Fruit fly (Drosophila melanogaster): ENCODE data around the gene fz2.
A peak's percentile ranks its signal among the peaks of the same experiment; 100 is the strongest.

The fz2 gene

dm6 chr3L:19179138-19179782, 55.9 kb downstream of the fz2 start (continued):
- no peak for TF ChIP-seq CG1529 (GFP tag; optimal IDR thresholded peaks at IDR 0.05)
- no peak for TF ChIP-seq CG18764 (GFP tag; optimal IDR thresholded peaks at IDR 0.05)
- TF ChIP-seq Nf-YB (GFP tag; optimal IDR thresholded peaks at IDR 0.05): no peak
- TF ChIP-seq Awh (GFP tag; IDR thresholded peaks at IDR 0.05): no peak
- no peak for TF ChIP-seq Opbp (GFP tag; IDR thresholded peaks at IDR 0.05; ENCODE audit: partially characterized antibody)
- no peak for TF ChIP-seq Fer3 (tag; optimal IDR thresholded peaks at IDR 0.05)
- TF ChIP-seq Bteb2 (GFP tag; optimal IDR thresholded peaks at IDR 0.05): no peak
- no peak for TF ChIP-seq CG2889 (GFP tag; IDR thresholded peaks at IDR 0.05)
- no peak for TF ChIP-seq Dll (GFP tag; IDR thresholded peaks at IDR 0.05; ENCODE audit: partially characterized antibody)
- no peak for TF ChIP-seq Asciz (GFP tag; optimal IDR thresholded peaks at IDR 0.05)
- no peak for TF ChIP-seq nerfin-1 (tag; optimal IDR thresholded peaks at IDR 0.05)
- no peak for TF ChIP-seq CG8281 (tag; optimal IDR thresholded peaks at IDR 0.05)
- TF ChIP-seq Lim3 (GFP tag; IDR thresholded peaks at IDR 0.05): no peak
- no peak for TF ChIP-seq MBD-R2 (GFP tag; IDR thresholded peaks at IDR 0.05)
- no peak for TF ChIP-seq HmgD (GFP tag; optimal IDR thresholded peaks at IDR 0.05)
- no peak for TF ChIP-seq NC2β (GFP tag; optimal IDR thresholded peaks at IDR 0.05)
- no peak for TF ChIP-seq Sry-β (GFP tag; optimal IDR thresholded peaks at IDR 0.05)
- TF ChIP-seq hkb (optimal IDR thresholded peaks at IDR 0.05): no peak
- 0 out of 2 replicates have a peak, but pooled peaks have one; percentile 24 for TF ChIP-seq hkb (GFP tag; IDR thresholded peaks at IDR 0.05)
- TF ChIP-seq Six4 (GFP tag; optimal IDR thresholded peaks at IDR 0.05): peak; percentile 7
- TF ChIP-seq CG6854 (GFP tag; optimal IDR thresholded peaks at IDR 0.05): no peak
- TF ChIP-seq unpg (GFP tag; optimal IDR thresholded peaks at IDR 0.05): no peak
- no peak for TF ChIP-seq maf-S (GFP tag; optimal IDR thresholded peaks at IDR 0.05)
- TF ChIP-seq fd64A (GFP tag; optimal IDR thresholded peaks at IDR 0.05): no peak
- TF ChIP-seq Bgb (GFP tag; IDR thresholded peaks at IDR 0.05; ENCODE audit: partially characterized antibody): no peak
- no peak for TF ChIP-seq gcm (GFP tag; optimal IDR thresholded peaks at IDR 0.05)
- no peak for TF ChIP-seq CG12744 (GFP tag; optimal IDR thresholded peaks at IDR 0.05)
- no peak for TF ChIP-seq CG34376 (GFP tag; optimal IDR thresholded peaks at IDR 0.05)
- TF ChIP-seq zfh1 (GFP tag; IDR thresholded peaks at IDR 0.05): 0 out of 3 replicates have a peak, but pooled peaks have one; percentile 37
- TF ChIP-seq vfl (GFP tag; optimal IDR thresholded peaks at IDR 0.05): no peak
- no peak for TF ChIP-seq pho (GFP tag; optimal IDR thresholded peaks at IDR 0.05)
- TF ChIP-seq jumu (GFP tag; optimal IDR thresholded peaks at IDR 0.05): no peak
- no peak for TF ChIP-seq zen2 (GFP tag; IDR thresholded peaks at IDR 0.05; ENCODE audit: partially characterized antibody)
- TF ChIP-seq lmd (GFP tag; IDR thresholded peaks at IDR 0.05): no peak
- no peak for TF ChIP-seq odd (GFP tag; optimal IDR thresholded peaks at IDR 0.05)
- TF ChIP-seq schlank (tag; optimal IDR thresholded peaks at IDR 0.05): no peak
- no peak for TF ChIP-seq HLH3B (GFP tag; IDR thresholded peaks at IDR 0.05)
- no peak for TF ChIP-seq Rx (GFP tag; IDR thresholded peaks at IDR 0.05)
- no peak for TF ChIP-seq pb (GFP tag; optimal IDR thresholded peaks at IDR 0.05)
- no peak for TF ChIP-seq chm (GFP tag; IDR thresholded peaks at IDR 0.05)
- no peak for TF ChIP-seq CG15073 (GFP tag; optimal IDR thresholded peaks at IDR 0.05)
- TF ChIP-seq TFAM (GFP tag; optimal IDR thresholded peaks at IDR 0.05): no peak
- 0 out of 2 replicates have a peak, but pooled peaks have one; percentile 9 for TF ChIP-seq CG17328 (GFP tag; IDR thresholded peaks at IDR 0.05)
- TF ChIP-seq tin (GFP tag; optimal IDR thresholded peaks at IDR 0.05): no peak
- TF ChIP-seq chif (GFP tag; optimal IDR thresholded peaks at IDR 0.05): peak in 1 of 2 experiments; percentile 25
- TF ChIP-seq cwo (GFP tag; optimal IDR thresholded peaks at IDR 0.05): no peak
- no peak for TF ChIP-seq gfzf (GFP tag; optimal IDR thresholded peaks at IDR 0.05)
- TF ChIP-seq jing (GFP tag; optimal IDR thresholded peaks at IDR 0.05): no peak
- TF ChIP-seq CG2199 (GFP tag; IDR thresholded peaks at IDR 0.05): 0 out of 3 replicates have a peak, but pooled peaks have one; percentile 26
- TF ChIP-seq dimm (GFP tag; IDR thresholded peaks at IDR 0.05): no peak
- no peak for TF ChIP-seq Pdp1 (GFP tag; optimal IDR thresholded peaks at IDR 0.05)
